Worm (Caenorhabditis elegans): ENCODE results near the gene pqn-79.
A peak's percentile ranks its signal among the peaks of the same experiment; 100 is the strongest.

The pqn-79 gene

ce11 chrIV:15590397-15590796 lies 5.0 kb upstream of the pqn-79 start, which contains the start of gene abu-5:
Gene abu-5 (plus strand): TSS chrIV:15590697.
- peak; percentile 34 for TF ChIP-seq elt-2 (tag; optimal IDR thresholded peaks at IDR 0.05)

- TF ChIP-seq ceh-14 (tag; optimal IDR thresholded peaks at IDR 0.05) (no peak), elt-4 (tag; optimal IDR thresholded peaks at IDR 0.05) (no peak), pag-3 (tag; optimal IDR thresholded peaks at IDR 0.05; ENCODE audit: borderline replicate concordance) (no peak), odd-2 (tag; optimal IDR thresholded peaks at IDR 0.05) (no peak), ceh-6 (GFP tag; optimal IDR thresholded peaks at IDR 0.05) (no peak), fkh-6 (tag; optimal IDR thresholded peaks at IDR 0.05) (no peak), ztf-16 (tag; optimal IDR thresholded peaks at IDR 0.05) (no peak), C38D4.7 (GFP tag; optimal IDR thresholded peaks at IDR 0.05) (no peak), zip-5 (tag; optimal IDR thresholded peaks at IDR 0.05) (no peak), dmd-4 (tag; optimal IDR thresholded peaks at IDR 0.05; ENCODE audit: borderline replicate concordance) (no peak), fkh-10 (GFP tag; optimal IDR thresholded peaks at IDR 0.05) (no peak), tbx-7 (tag; optimal IDR thresholded peaks at IDR 0.05) (no peak), pax-1 (tag; optimal IDR thresholded peaks at IDR 0.05) (no peak), ceh-30 (tag; optimal IDR thresholded peaks at IDR 0.05) (no peak), tbx-2 (tag; optimal IDR thresholded peaks at IDR 0.05) (no peak), pros-1 (tag; optimal IDR thresholded peaks at IDR 0.05) (no peak), hlh-6 (tag; optimal IDR thresholded peaks at IDR 0.05) (no peak), pha-2 (tag; optimal IDR thresholded peaks at IDR 0.05) (no peak), K09A11.1 (tag; optimal IDR thresholded peaks at IDR 0.05; ENCODE audit: insufficient read depth) (no peak)
Measured at ce11 chrIV:15591975-15592374, 3.4 kb upstream of the pqn-79 start.

- TF ChIP-seq pag-3 (tag; optimal IDR thresholded peaks at IDR 0.05; ENCODE audit: borderline replicate concordance) (no peak), elt-2 (tag; optimal IDR thresholded peaks at IDR 0.05) (peak; percentile 70)
Measured at ce11 chrIV:15593078-15593477, 2.3 kb upstream of the pqn-79 start.

ce11 chrIV:15604194-15604593 lies 8.8 kb downstream of the pqn-79 start:
- no peak for TF ChIP-seq Y22D7AL.16 (tag; optimal IDR thresholded peaks at IDR 0.05)
- TF ChIP-seq hlh-8 (tag; optimal IDR thresholded peaks at IDR 0.05): no peak
- TF ChIP-seq C08G9.2 (tag; optimal IDR thresholded peaks at IDR 0.05): no peak
- no peak for TF ChIP-seq sdc-2 (tag; optimal IDR thresholded peaks at IDR 0.05)
- no peak for TF ChIP-seq elt-4 (tag; optimal IDR thresholded peaks at IDR 0.05)
- TF ChIP-seq pqm-1 (tag; optimal IDR thresholded peaks at IDR 0.05): no peak
- no peak for TF ChIP-seq unc-86 (tag; optimal IDR thresholded peaks at IDR 0.05)
- TF ChIP-seq ceh-18 (tag; optimal IDR thresholded peaks at IDR 0.05): no peak
- no peak for TF ChIP-seq npax-4 (tag; optimal IDR thresholded peaks at IDR 0.05)

ce11 chrIV:15606396-15606795 lies 11.0 kb downstream of the pqn-79 start:
- TF ChIP-seq ztf-16 (tag; optimal IDR thresholded peaks at IDR 0.05): no peak
- no peak for TF ChIP-seq ceh-48 (tag; optimal IDR thresholded peaks at IDR 0.05)
- TF ChIP-seq madf-2 (tag; optimal IDR thresholded peaks at IDR 0.05): no peak
- TF ChIP-seq tbx-7 (tag; optimal IDR thresholded peaks at IDR 0.05): no peak
- TF ChIP-seq dmd-4 (tag; optimal IDR thresholded peaks at IDR 0.05; ENCODE audit: borderline replicate concordance): no peak
- TF ChIP-seq F13H6.1 (tag; optimal IDR thresholded peaks at IDR 0.05): no peak
- TF ChIP-seq ceh-34 (tag; optimal IDR thresholded peaks at IDR 0.05): no peak
- no peak for TF ChIP-seq eyg-1 (tag; optimal IDR thresholded peaks at IDR 0.05)

ce11 chrIV:15613141-15613540 lies 17.8 kb downstream of the pqn-79 start:
- TF ChIP-seq ceh-34 (tag; optimal IDR thresholded peaks at IDR 0.05) (no peak), C08G9.2 (tag; optimal IDR thresholded peaks at IDR 0.05) (no peak)

Data from whole organism, late embryonic.